Worm (Caenorhabditis elegans) whole organism, L4 larva: ENCODE results near the gene C18H7.6.

Source experiments
- D1046.2 ChIP-seq: fragments of 200-800 bp; sonication (Bioruptor generic); IDR thresholded peaks from 2 replicates; pipeline ENCODE4 v1.3.6; 2022; ENCODE audit warnings: missing genetic modification characterization, missing compliant biosample characterization
- F26F4.8 ChIP-seq: fragments of 200-800 bp; sonication (Bioruptor generic); conservative IDR thresholded peaks from 2 replicates; pipeline ENCODE4 v1.3.6; 2022; ENCODE audit warnings: missing genetic modification characterization, missing compliant biosample characterization
- F37D6.2 ChIP-seq: sonication (generic microtip); optimal IDR thresholded peaks from 2 replicates; lab custom pipeline; 2016; ENCODE audit warnings: mild to moderate bottlenecking, missing genetic modification characterization, missing compliant biosample characterization
- T26A8.4 ChIP-seq: fragments of 200-800 bp; sonication (Bioruptor generic); IDR thresholded peaks from 2 replicates; pipeline ENCODE4 v1.3.6; 2022; ENCODE audit warnings: missing genetic modification characterization, missing compliant biosample characterization
- ZK337.2 ChIP-seq: fragments of 200-800 bp; sonication (Bioruptor generic); IDR thresholded peaks from 2 replicates; pipeline ENCODE4 v1.3.6; 2022; ENCODE audit warnings: missing genetic modification reagents, missing genetic modification characterization, missing compliant biosample characterization
- aha-1 ChIP-seq: fragments of 150-350 bp; peaks from one replicate; lab custom pipeline; 2014; ENCODE audit warnings: missing biosample characterization, missing genetic modification characterization
- aly-2 ChIP-seq: sonication (generic microtip); optimal IDR thresholded peaks from 2 replicates; lab custom pipeline; 2018; ENCODE audit warnings: missing biosample characterization, missing genetic modification characterization
- attf-4 ChIP-seq: sonication (generic microtip); optimal IDR thresholded peaks from 3 replicates; lab custom pipeline; 2017; ENCODE audit warnings: missing biosample characterization, missing genetic modification characterization
- ceh-44 ChIP-seq: fragments of 200-800 bp; sonication (Bioruptor generic); IDR thresholded peaks from 2 replicates; pipeline ENCODE4 v1.3.6; 2022; ENCODE audit warnings: missing genetic modification reagents, missing genetic modification characterization, missing compliant biosample characterization
- ceh-82 ChIP-seq: sonication (generic microtip); optimal IDR thresholded peaks from 2 replicates; lab custom pipeline; 2017; ENCODE audit warnings: missing biosample characterization, missing genetic modification characterization
- daf-16 ChIP-seq, 3 experiments: sonication (generic microtip); optimal IDR thresholded peaks; 2 replicates each; lab custom pipeline; 2016 to 2017; ENCODE audit warnings: missing genetic modification characterization in 3 of 3, missing genetic modification reagents in 3 of 3, mild to moderate bottlenecking in 2 of 3, missing compliant biosample characterization in 2 of 3, missing biosample characterization in 1 of 3, moderate library complexity in 1 of 3
- daf-8 ChIP-seq: fragments of 200-800 bp; sonication (Bioruptor generic); IDR thresholded peaks from 2 replicates; pipeline ENCODE4 v1.3.6; 2022; ENCODE audit warnings: missing genetic modification characterization, missing compliant biosample characterization
- dmd-6 ChIP-seq: fragments of 200-800 bp; sonication (Bioruptor generic); IDR thresholded peaks from 2 replicates; pipeline ENCODE4 v1.3.6; 2022; ENCODE audit warnings: missing genetic modification reagents, missing genetic modification characterization, missing compliant biosample characterization
- dpl-1 ChIP-seq: fragments of 150-350 bp; optimal IDR thresholded peaks from 2 replicates; lab custom pipeline; 2014; ENCODE audit warnings: missing biosample characterization, missing genetic modification reagents, missing genetic modification characterization
- duxl-1 ChIP-seq: sonication (generic microtip); optimal IDR thresholded peaks from 2 replicates; lab custom pipeline; 2016; ENCODE audit warnings: mild to moderate bottlenecking, missing genetic modification characterization, moderate library complexity, missing compliant biosample characterization; ENCODE audit not compliant: poor library complexity
- dve-1 ChIP-seq: sonication (generic microtip); optimal IDR thresholded peaks from 2 replicates; lab custom pipeline; 2017; ENCODE audit warnings: antibody characterized with exemption, mild to moderate bottlenecking, missing genetic modification characterization, missing compliant biosample characterization; ENCODE audit not compliant: insufficient read depth
- fkh-10 ChIP-seq: fragments of 150-350 bp; optimal IDR thresholded peaks from 2 replicates; lab custom pipeline; 2014; ENCODE audit warnings: missing biosample characterization, missing genetic modification reagents, missing genetic modification characterization
- hif-1 ChIP-seq, 2 experiments: sonication (generic microtip); optimal IDR thresholded peaks; 2 replicates each; lab custom pipeline; 2016 to 2017; ENCODE audit warnings: missing compliant biosample characterization in 2 of 2, missing genetic modification characterization in 2 of 2, missing genetic modification reagents in 2 of 2, missing genotype in 2 of 2, mild to moderate bottlenecking in 1 of 2
- hlh-11 ChIP-seq: fragments of 200-800 bp; sonication (Bioruptor generic); optimal IDR thresholded peaks from 2 replicates; lab custom pipeline; 2018; ENCODE audit warnings: mild to moderate bottlenecking, missing genetic modification characterization, missing compliant biosample characterization
- hlh-30 ChIP-seq: sonication (generic microtip); optimal IDR thresholded peaks from 2 replicates; lab custom pipeline; 2017; ENCODE audit warnings: antibody characterized with exemption, mild to moderate bottlenecking, missing genetic modification characterization, missing compliant biosample characterization; ENCODE audit not compliant: insufficient read depth
- hmg-1.1 ChIP-seq: fragments of 200-800 bp; sonication (Bioruptor generic); IDR thresholded peaks from 2 replicates; pipeline ENCODE4 v1.3.6; 2022; ENCODE audit warnings: missing genetic modification reagents, missing genetic modification characterization, missing compliant biosample characterization
- lin-38 ChIP-seq: fragments of 200-800 bp; sonication (Bioruptor generic); IDR thresholded peaks from 2 replicates; pipeline ENCODE4 v1.3.6; 2022; ENCODE audit warnings: missing genetic modification reagents, missing genetic modification characterization, missing compliant biosample characterization
- lsy-2 ChIP-seq, 2 experiments: fragments of 150-350 bp in 1 of 2; sonication (generic microtip) in 1 of 2; optimal IDR thresholded peaks; 2 replicates each; lab custom pipeline; 2014 to 2017; ENCODE audit warnings: missing biosample characterization in 2 of 2, missing genetic modification characterization in 2 of 2
- mdl-1 ChIP-seq, 2 experiments: fragments of 150-350 bp in 1 of 2; sonication (generic microtip) in 1 of 2; optimal IDR thresholded peaks; 2 replicates each; lab custom pipeline; 2014 to 2017; ENCODE audit warnings: missing biosample characterization in 2 of 2, missing genetic modification characterization in 2 of 2
- mxl-3 ChIP-seq: fragments of 200-800 bp; sonication (Bioruptor generic); optimal IDR thresholded peaks from 2 replicates; lab custom pipeline; 2018; ENCODE audit warnings: mild to moderate bottlenecking, missing genetic modification characterization, missing compliant biosample characterization
- nhr-10 ChIP-seq: fragments of 150-350 bp; optimal IDR thresholded peaks from 2 replicates; lab custom pipeline; 2014; ENCODE audit warnings: missing biosample characterization, missing genetic modification characterization
- nhr-102 ChIP-seq: sonication (generic microtip); optimal IDR thresholded peaks from 2 replicates; lab custom pipeline; 2016; ENCODE audit warnings: mild to moderate bottlenecking, missing genetic modification characterization, moderate library complexity, missing compliant biosample characterization
- nhr-28 ChIP-seq: fragments of 150-350 bp; optimal IDR thresholded peaks from 2 replicates; lab custom pipeline; 2014; ENCODE audit warnings: missing biosample characterization, missing genetic modification characterization
- nhr-41 ChIP-seq: fragments of 200-800 bp; sonication (Bioruptor generic); IDR thresholded peaks from 2 replicates; pipeline ENCODE4 v1.3.6; 2022; ENCODE audit warnings: missing genetic modification reagents, missing genetic modification characterization, missing compliant biosample characterization
- nhr-6 ChIP-seq: fragments of 150-350 bp; optimal IDR thresholded peaks from 2 replicates; lab custom pipeline; 2014; ENCODE audit warnings: missing biosample characterization, missing genetic modification characterization
- nhr-76 ChIP-seq: fragments of 150-350 bp; optimal IDR thresholded peaks from 2 replicates; lab custom pipeline; 2014; ENCODE audit warnings: missing biosample characterization, missing genetic modification characterization
- pha-4 ChIP-seq, 2 experiments: fragments of 150-350 bp in 1 of 2; fragments of 200-800 bp in 1 of 2; sonication (Bioruptor generic) in 1 of 2; IDR thresholded peaks in 1 of 2; optimal IDR thresholded peaks in 1 of 2; 2 replicates each; pipeline versions ENCODE4 v1.3.6 to Lab custom; 2014 to 2022; ENCODE audit warnings: missing genetic modification characterization in 2 of 2, missing genetic modification reagents in 2 of 2, missing biosample characterization in 1 of 2, missing compliant biosample characterization in 1 of 2
- rbr-2 ChIP-seq: sonication (generic microtip); optimal IDR thresholded peaks from 2 replicates; lab custom pipeline; 2016; ENCODE audit warnings: missing genotype, missing genetic modification characterization, missing compliant biosample characterization
- snpc-4 ChIP-seq: fragments of 150-350 bp; optimal IDR thresholded peaks from 2 replicates; lab custom pipeline; 2014; ENCODE audit warnings: missing biosample characterization, missing genetic modification characterization
- spr-3 ChIP-seq: fragments of 200-800 bp; sonication (Bioruptor generic); optimal IDR thresholded peaks from 2 replicates; lab custom pipeline; 2018; ENCODE audit warnings: mild to moderate bottlenecking, missing genetic modification characterization, missing compliant biosample characterization
- tra-1 ChIP-seq: fragments of 200-800 bp; sonication (Bioruptor generic); IDR thresholded peaks from 2 replicates; pipeline ENCODE4 v1.3.6; 2022; ENCODE audit warnings: missing genetic modification reagents, missing genetic modification characterization, missing compliant biosample characterization
- unc-62 ChIP-seq, 3 experiments: fragments of 150-350 bp in 1 of 3; sonication (generic microtip); optimal IDR thresholded peaks in 2 of 3; peaks in 1 of 3; 1 replicate in 1 of 3; 2 replicates in 2 of 3; lab custom pipeline; 2014 to 2017; ENCODE audit warnings: missing biosample characterization in 3 of 3, missing genetic modification characterization in 3 of 3, missing genetic modification reagents in 3 of 3, missing genotype in 1 of 3
- zip-2 ChIP-seq: fragments of 150-350 bp; optimal IDR thresholded peaks from 2 replicates; lab custom pipeline; 2014; ENCODE audit warnings: missing biosample characterization, missing genetic modification characterization

Gene C18H7.6

DNA sequence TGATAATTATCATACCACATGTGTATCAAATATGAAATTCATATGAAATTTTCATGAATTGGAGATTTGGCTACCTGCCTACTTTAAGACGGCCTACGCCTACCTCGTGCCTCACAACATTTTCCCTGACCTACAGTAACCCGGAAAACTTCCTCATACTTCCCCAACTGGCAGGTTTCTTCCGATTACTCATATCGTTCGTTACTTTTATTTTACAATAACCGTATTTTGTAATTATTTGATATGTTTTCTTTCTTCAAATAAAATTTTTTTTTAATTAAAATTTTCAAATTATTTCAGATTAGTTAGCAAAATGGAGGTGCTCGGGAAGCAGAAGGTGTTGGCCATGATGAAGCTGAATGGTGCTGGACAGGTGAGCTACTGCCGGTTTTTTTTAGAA lies 35.0 kb upstream of the C18H7.6 start, which contains the start of gene nhr-76:
Gene nhr-76, plus strand, starts transcription at position 301 of the 400 bp plus-strand sequence.
- TF ChIP-seq duxl-1 (tag; lab: Kevin White, UChicago): no peak
- TF ChIP-seq ceh-44 (GFP tag; lab: Robert Waterston, UW): no peak
- no peak for TF ChIP-seq F26F4.8 (GFP tag; lab: Robert Waterston, UW)
- TF ChIP-seq tra-1 (GFP tag; lab: Robert Waterston, UW): no peak
- no peak for TF ChIP-seq nhr-102 (tag; lab: Kevin White, UChicago)
- no peak for TF ChIP-seq nhr-6
- no peak for TF ChIP-seq nhr-41
- no peak for TF ChIP-seq fkh-10
- TF ChIP-seq aly-2: no peak
- TF ChIP-seq dve-1 (tag; lab: Kevin White, UChicago): no peak
- TF ChIP-seq hmg-1.1 (GFP tag; lab: Robert Waterston, UW): no peak
- TF ChIP-seq D1046.2 (GFP tag; lab: Robert Waterston, UW): no peak
- no peak for TF ChIP-seq lsy-2 (tag; optimal IDR thresholded peaks at IDR 0.05; lab: Kevin White, UChicago)
- TF ChIP-seq lin-38 (GFP tag; lab: Robert Waterston, UW): no peak
- no peak for TF ChIP-seq mxl-3 (GFP tag; lab: Kevin White, UChicago)
- no peak for TF ChIP-seq aha-1 (tag; lab: Kevin White, UChicago)
- no peak for TF ChIP-seq ceh-82 (tag; lab: Kevin White, UChicago)

ce11 chrIV:625947-626548 lies 33.8 kb upstream of the C18H7.6 start:
- TF ChIP-seq dmd-6: peak; percentile 83
- TF ChIP-seq attf-4: no peak
- no peak for TF ChIP-seq dpl-1 (GFP tag; lab: Kevin White, UChicago)
- TF ChIP-seq spr-3 (GFP tag; lab: Kevin White, UChicago): no peak
- no peak for TF ChIP-seq mdl-1 (tag; optimal IDR thresholded peaks at IDR 0.05; lab: Kevin White, UChicago)
- TF ChIP-seq zip-2 (tag; lab: Kevin White, UChicago): no peak
- TF ChIP-seq daf-8 (GFP tag; lab: Robert Waterston, UW): no peak
- TF ChIP-seq F37D6.2: no peak
- TF ChIP-seq pha-4 (GFP tag; IDR thresholded peaks at IDR 0.05; lab: Robert Waterston, UW): no peak
- TF ChIP-seq pha-4 (tag; optimal IDR thresholded peaks at IDR 0.05; lab: Kevin White, UChicago): no peak
- peak in 1 of 2 experiments; percentile 36 for TF ChIP-seq daf-16 (GFP tag; optimal IDR thresholded peaks at IDR 0.05; lab: Kevin White, UChicago)
- TF ChIP-seq daf-16 (tag; optimal IDR thresholded peaks at IDR 0.05; lab: Kevin White, UChicago): peak; percentile 43
- TF ChIP-seq T26A8.4 (GFP tag; lab: Robert Waterston, UW): no peak
- TF ChIP-seq hmg-1.1 (GFP tag; lab: Robert Waterston, UW): no peak
- TF ChIP-seq snpc-4 (tag; lab: Kevin White, UChicago): no peak
- TF ChIP-seq unc-62 (GFP tag; optimal IDR thresholded peaks at IDR 0.05 in 1 of 2; lab: Kevin White, UChicago): peak in 1 of 2 experiments; percentile 93
- TF ChIP-seq unc-62 (tag; optimal IDR thresholded peaks at IDR 0.05; lab: Kevin White, UChicago): no peak
- peak; percentile 44 for TF ChIP-seq hlh-11
- 0 out of 2 replicates have a peak, but pooled peaks have one; percentile 22 for TF ChIP-seq tra-1 (GFP tag; lab: Robert Waterston, UW)
- TF ChIP-seq dve-1 (tag; lab: Kevin White, UChicago): peak; percentile 39
- peak; percentile 43 for TF ChIP-seq nhr-28 (tag; lab: Kevin White, UChicago)
- no peak for TF ChIP-seq ceh-44 (GFP tag; lab: Robert Waterston, UW)
- TF ChIP-seq ZK337.2 (GFP tag; lab: Robert Waterston, UW): no peak
- no peak for TF ChIP-seq rbr-2 (tag; lab: Kevin White, UChicago)
- no peak for TF ChIP-seq nhr-10 (tag; lab: Kevin White, UChicago)
- peak; percentile 91 for TF ChIP-seq nhr-76 (tag; lab: Kevin White, UChicago)
- no peak for TF ChIP-seq hif-1 (tag; optimal IDR thresholded peaks at IDR 0.05; lab: Kevin White, UChicago)
- TF ChIP-seq hlh-30: no peak
